Fruit fly (Drosophila melanogaster): ENCODE results near the gene Diedel3.
A peak's percentile ranks its signal among the peaks of the same experiment; 100 is the strongest.

The Diedel3 gene

dm6 chrX:19050142-19050541 lies at the start of gene Diedel3:
Gene Diedel3 (plus strand): TSS chrX:19050442.
- TF ChIP-seq jim (GFP tag; optimal IDR thresholded peaks at IDR 0.05) (no peak), sv (GFP tag; optimal IDR thresholded peaks at IDR 0.05) (no peak), woc (GFP tag; optimal IDR thresholded peaks at IDR 0.05) (no peak), Hr83 (GFP tag; optimal IDR thresholded peaks at IDR 0.05; ENCODE audit: poor library complexity, severe bottlenecking) (no peak), h (GFP tag; optimal IDR thresholded peaks at IDR 0.05) (no peak), CG32264 (GFP tag; optimal IDR thresholded peaks at IDR 0.05) (no peak), foxo (GFP tag; optimal IDR thresholded peaks at IDR 0.05) (no peak), N (GFP tag; optimal IDR thresholded peaks at IDR 0.05) (no peak), Mio (GFP tag; optimal IDR thresholded peaks at IDR 0.05) (no peak), OdsH (GFP tag; optimal IDR thresholded peaks at IDR 0.05) (no peak), Vsx2 (GFP tag; optimal IDR thresholded peaks at IDR 0.05; ENCODE audit: partially characterized antibody) (no peak)

dm6 chrX:19004739-19005138 lies 45.5 kb upstream of the Diedel3 start:
- TF ChIP-seq CG9705 (GFP tag; optimal IDR thresholded peaks at IDR 0.05) (no peak), Dif (GFP tag; optimal IDR thresholded peaks at IDR 0.05; ENCODE audit: partially characterized antibody) (no peak)

dm6 chrX:19008882-19009281 lies 41.4 kb upstream of the Diedel3 start:
- TF ChIP-seq CG32264 (GFP tag; optimal IDR thresholded peaks at IDR 0.05) (no peak), br (GFP tag; optimal IDR thresholded peaks at IDR 0.05) (no peak), foxo (GFP tag; optimal IDR thresholded peaks at IDR 0.05) (peak in 1 of 2 experiments; percentile 4)

dm6 chrX:19010169-19010924 lies 39.9 kb upstream of the Diedel3 start:
- peak; percentile 2 for TF ChIP-seq fru (GFP tag; optimal IDR thresholded peaks at IDR 0.05)
- no peak for TF ChIP-seq Dfd (GFP tag; optimal IDR thresholded peaks at IDR 0.05)

dm6 chrX:19014568-19014967 lies 35.7 kb upstream of the Diedel3 start:
- TF ChIP-seq br (GFP tag; optimal IDR thresholded peaks at IDR 0.05): no peak
- TF ChIP-seq woc (GFP tag; optimal IDR thresholded peaks at IDR 0.05): peak; percentile 10
- TF ChIP-seq lola (GFP tag; optimal IDR thresholded peaks at IDR 0.05): no peak
- TF ChIP-seq Dfd (GFP tag; optimal IDR thresholded peaks at IDR 0.05): no peak
- no peak for TF ChIP-seq OdsH (GFP tag; optimal IDR thresholded peaks at IDR 0.05)
- TF ChIP-seq rgr (GFP tag; optimal IDR thresholded peaks at IDR 0.05): no peak
- no peak for TF ChIP-seq HLH106 (tag; optimal IDR thresholded peaks at IDR 0.05)
- TF ChIP-seq CG9705 (GFP tag; optimal IDR thresholded peaks at IDR 0.05): no peak
- peak; percentile 2 for TF ChIP-seq h (GFP tag; optimal IDR thresholded peaks at IDR 0.05)
- no peak for TF ChIP-seq psq (GFP tag; optimal IDR thresholded peaks at IDR 0.05)
- TF ChIP-seq fru (GFP tag; optimal IDR thresholded peaks at IDR 0.05): peak; percentile 18
- no peak for TF ChIP-seq Vsx2 (GFP tag; optimal IDR thresholded peaks at IDR 0.05; ENCODE audit: partially characterized antibody)
- TF ChIP-seq N (GFP tag; optimal IDR thresholded peaks at IDR 0.05): no peak
- TF ChIP-seq foxo (GFP tag; optimal IDR thresholded peaks at IDR 0.05): peak in 1 of 2 experiments; percentile 24
- no peak for TF ChIP-seq dsf (GFP tag; optimal IDR thresholded peaks at IDR 0.05; ENCODE audit: borderline replicate concordance)
- TF ChIP-seq Jra (GFP tag; optimal IDR thresholded peaks at IDR 0.05): no peak
- TF ChIP-seq Myc (optimal IDR thresholded peaks at IDR 0.05): no peak
- no peak for TF ChIP-seq pan (optimal IDR thresholded peaks at IDR 0.05)

- TF ChIP-seq CG9705 (GFP tag; optimal IDR thresholded peaks at IDR 0.05): peak; percentile 31
- TF ChIP-seq Vsx2 (GFP tag; optimal IDR thresholded peaks at IDR 0.05; ENCODE audit: partially characterized antibody): no peak
- no peak for TF ChIP-seq Hr83 (GFP tag; optimal IDR thresholded peaks at IDR 0.05; ENCODE audit: poor library complexity, severe bottlenecking)
- TF ChIP-seq psq (GFP tag; optimal IDR thresholded peaks at IDR 0.05): peak; percentile 50
- no peak for TF ChIP-seq Dif (GFP tag; optimal IDR thresholded peaks at IDR 0.05; ENCODE audit: partially characterized antibody)
- TF ChIP-seq Sp1 (GFP tag; optimal IDR thresholded peaks at IDR 0.05): peak; percentile 66
- no peak for TF ChIP-seq Jra (GFP tag; optimal IDR thresholded peaks at IDR 0.05)
- TF ChIP-seq Hr78 (GFP tag; optimal IDR thresholded peaks at IDR 0.05): no peak
- TF ChIP-seq h (GFP tag; optimal IDR thresholded peaks at IDR 0.05): peak; percentile 58
- no peak for TF ChIP-seq Rel (GFP tag; optimal IDR thresholded peaks at IDR 0.05)
- TF ChIP-seq Rel (tag; optimal IDR thresholded peaks at IDR 0.05): peak; percentile 1
- no peak for TF ChIP-seq CrebA (GFP tag; optimal IDR thresholded peaks at IDR 0.05; ENCODE audit: borderline replicate concordance)
- TF ChIP-seq brk (GFP tag; optimal IDR thresholded peaks at IDR 0.05): no peak
- TF ChIP-seq rgr (GFP tag; optimal IDR thresholded peaks at IDR 0.05): peak; percentile 57
- peak; percentile 38 for TF ChIP-seq dmrt93B (GFP tag; optimal IDR thresholded peaks at IDR 0.05)
- TF ChIP-seq CG32264 (GFP tag; optimal IDR thresholded peaks at IDR 0.05): no peak
- no peak for TF ChIP-seq N (GFP tag; optimal IDR thresholded peaks at IDR 0.05)
- TF ChIP-seq Dfd (GFP tag; optimal IDR thresholded peaks at IDR 0.05): peak; percentile 3
- TF ChIP-seq foxo (GFP tag; optimal IDR thresholded peaks at IDR 0.05): peak in 1 of 2 experiments; percentile 65
- TF ChIP-seq jim (GFP tag; optimal IDR thresholded peaks at IDR 0.05): no peak
- peak; percentile 34 for TF ChIP-seq OdsH (GFP tag; optimal IDR thresholded peaks at IDR 0.05)
- TF ChIP-seq Hnf4 (GFP tag; optimal IDR thresholded peaks at IDR 0.05): peak; percentile 54
- peak; percentile 58 for TF ChIP-seq br (GFP tag; optimal IDR thresholded peaks at IDR 0.05)
- peak; percentile 63 for TF ChIP-seq ey (GFP tag; optimal IDR thresholded peaks at IDR 0.05)
- peak; percentile 72 for TF ChIP-seq HLH106 (tag; optimal IDR thresholded peaks at IDR 0.05)
- TF ChIP-seq woc (GFP tag; optimal IDR thresholded peaks at IDR 0.05): peak; percentile 34
- peak; percentile 69 for TF ChIP-seq fru (GFP tag; optimal IDR thresholded peaks at IDR 0.05)
- peak; percentile 51 for TF ChIP-seq sv (GFP tag; optimal IDR thresholded peaks at IDR 0.05)
Measured at dm6 chrX:19018102-19018814, 32.0 kb upstream of the Diedel3 start.

Data from whole organism, wandering third instar larva.